Fruit fly (Drosophila melanogaster) whole organism, adult: ENCODE results near the gene CG13639.

Experiments used
- Crg-1 ChIP-seq: fragments of 200-800 bp; sonication (Bioruptor generic); optimal IDR thresholded peaks from 2 replicates; lab custom pipeline; 2016; ENCODE audit warnings: missing biosample characterization, missing genetic modification characterization
- Mnt ChIP-seq: fragments of 200-800 bp; sonication (Bioruptor generic); optimal IDR thresholded peaks from 2 replicates; lab custom pipeline; 2016; ENCODE audit warnings: missing biosample characterization, mild to moderate bottlenecking, missing genetic modification characterization

DNA sequence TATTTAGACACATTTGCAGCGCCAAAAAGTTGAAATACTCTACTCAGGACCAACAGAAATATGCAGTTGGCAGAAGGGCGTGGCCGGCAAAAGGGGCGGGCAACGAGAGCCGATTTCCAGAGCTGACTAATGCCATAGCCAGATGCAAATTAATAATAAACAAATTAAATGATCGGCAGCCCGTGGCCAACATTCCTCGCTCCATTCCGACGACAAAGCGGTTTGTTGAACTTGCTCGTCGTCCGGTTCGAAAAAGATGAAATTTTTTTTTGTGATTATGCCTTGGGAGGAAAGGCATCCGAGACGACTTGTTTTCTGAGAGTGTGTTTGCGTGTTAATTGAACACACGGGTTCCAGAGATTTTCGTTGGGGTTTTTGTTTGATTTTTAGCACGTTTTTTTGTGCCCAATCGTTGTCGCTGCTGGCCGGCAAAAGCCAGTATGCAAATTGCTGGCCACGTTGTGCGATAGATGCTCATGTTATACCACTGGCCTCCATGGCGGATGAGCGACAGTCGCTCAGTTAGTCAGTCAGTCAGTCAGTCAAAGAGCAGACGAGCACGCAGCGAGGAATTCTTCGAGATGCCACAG lies 29.2 kb upstream of the CG13639 start:
- TF ChIP-seq Crg-1 (GFP tag; lab: Kevin White, UChicago) (no peak), Mnt (no peak)
